Worm (Caenorhabditis elegans) whole organism, late embryonic: ENCODE measurements around the gene sri-57.
"Not testable (repeated sequence)": the region's sequence is repeated elsewhere in the genome, so short reads cannot be mapped to it uniquely, and the experiment has no call there.

ENCODE experiments used
- C08G9.2 ChIP-seq: sonication (generic microtip); optimal IDR thresholded peaks from 2 replicates; lab custom pipeline; 2016; ENCODE audit warnings: mild to moderate bottlenecking, missing genetic modification characterization, moderate library complexity, missing compliant biosample characterization
- tbx-2 ChIP-seq: sonication (generic microtip); optimal IDR thresholded peaks from 2 replicates; lab custom pipeline; 2016; ENCODE audit warnings: missing genetic modification characterization, missing compliant biosample characterization

ce11 chrII:2639401-2640088 lies 32.7 kb downstream of the sri-57 start, which contains the start of gene F22E5.8:
- not testable (repeated sequence) for TF ChIP-seq tbx-2, C08G9.2 (tag; lab: Kevin White, UChicago)
